Worm (Caenorhabditis elegans): Measurements from ENCODE around the gene nsph-4.2.

- TF ChIP-seq klf-2 (GFP tag; conservative IDR thresholded peaks at IDR 0.05) (no peak), tab-1 (GFP tag; IDR thresholded peaks at IDR 0.05) (no peak), flt-1 (GFP tag; IDR thresholded peaks at IDR 0.05) (no peak), med-1 (GFP tag; optimal IDR thresholded peaks at IDR 0.05; ENCODE audit: insufficient read depth) (no peak)
Measured at ce11 chrIV:5202575-5202974, 16.0 kb upstream of the nsph-4.2 start.

Data from whole organism, midembryonic.